Worm (Caenorhabditis elegans) whole organism, L4/young adult: ENCODE results near the gene R02D5.7.
A peak's percentile ranks its signal among the peaks of the same experiment; 100 is the strongest.

Experiments used
- W03F9.2 ChIP-seq: fragments of 150-350 bp; optimal IDR thresholded peaks from 2 replicates; lab custom pipeline; 2014; ENCODE audit warnings: missing biosample characterization, missing genetic modification characterization
- dao-5 ChIP-seq: sonication (generic microtip); optimal IDR thresholded peaks from 2 replicates; lab custom pipeline; 2016; ENCODE audit warnings: missing genotype, missing genetic modification characterization, moderate library complexity, missing compliant biosample characterization
- him-1 ChIP-seq: sonication (generic microtip); optimal IDR thresholded peaks from 2 replicates; lab custom pipeline; 2016; ENCODE audit warnings: missing genotype, missing genetic modification reagents, missing genetic modification characterization, missing compliant biosample characterization

Gene R02D5.7

DNA sequence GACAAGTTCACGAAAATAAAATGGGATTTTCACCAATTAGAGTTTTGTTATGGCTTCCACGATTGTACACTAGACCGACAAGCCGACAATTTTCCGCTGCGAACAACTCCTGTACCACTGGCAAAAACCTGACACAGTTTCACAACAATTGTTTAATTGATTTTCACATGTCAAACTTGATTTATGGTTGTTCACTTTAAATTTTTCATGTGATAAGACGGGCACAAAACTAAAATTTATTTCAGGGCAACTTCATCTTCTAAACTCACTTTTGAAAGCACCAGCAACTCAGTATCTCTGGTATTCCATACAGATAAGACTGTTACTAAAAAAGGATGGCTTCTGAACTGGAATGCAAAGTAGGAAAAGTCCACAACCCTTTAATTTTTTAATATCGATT, at the start of gene R02D5.7:
Gene R02D5.7 (minus strand): TSS at position 101 of the 400 bp plus-strand sequence.
- TF ChIP-seq W03F9.2 (tag; lab: Kevin White, UChicago), result no peak
- TF ChIP-seq dao-5 (tag; lab: Kevin White, UChicago), result no peak
- no peak for TF ChIP-seq him-1 (tag; lab: Kevin White, UChicago)

DNA sequence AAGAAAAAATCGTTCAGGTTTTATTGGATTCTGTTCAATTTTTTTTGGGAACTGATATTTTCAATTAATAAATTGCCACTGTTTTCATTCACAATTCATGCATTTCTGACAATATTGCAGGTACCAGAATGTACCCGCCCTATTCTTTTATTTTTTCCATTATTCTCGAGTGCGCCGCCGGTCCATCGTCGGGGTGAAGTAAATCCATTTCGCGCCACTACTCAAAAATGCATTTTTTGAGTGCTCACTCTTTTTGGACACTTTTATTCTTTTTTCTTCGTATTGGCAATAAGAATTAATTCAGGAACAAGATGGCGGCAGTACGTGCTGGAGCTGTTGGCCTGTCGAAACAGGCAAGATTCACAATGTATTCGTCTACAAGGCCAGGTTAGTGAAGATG, 49.5 kb upstream of the R02D5.7 start, which contains the start of gene kcnl-4:
Gene kcnl-4 (plus strand): TSS at position 301 of the 400 bp plus-strand sequence.
- TF ChIP-seq him-1 (tag; lab: Kevin White, UChicago) (no peak), dao-5 (tag; lab: Kevin White, UChicago) (no peak), W03F9.2 (tag; lab: Kevin White, UChicago) (no peak)

DNA sequence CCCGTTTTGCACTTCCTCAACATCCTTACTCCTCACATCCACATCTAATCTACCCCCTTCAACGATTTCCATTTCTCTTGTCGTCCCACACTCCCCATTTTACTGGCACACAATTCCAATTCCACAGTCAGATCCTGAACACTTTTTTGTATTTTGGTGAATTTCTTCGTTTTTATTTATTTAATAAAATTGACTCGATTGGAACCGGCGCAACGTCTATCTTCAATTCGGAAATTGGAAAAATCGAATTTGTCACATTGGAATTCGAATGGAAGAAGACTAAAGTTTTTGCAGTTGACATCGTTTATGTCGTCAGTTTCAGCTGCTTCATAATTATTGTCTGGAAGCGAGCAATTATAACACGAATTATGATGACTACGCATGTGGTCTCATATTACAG, 45.9 kb upstream of the R02D5.7 start:
- TF ChIP-seq him-1 (tag; lab: Kevin White, UChicago) (no peak), W03F9.2 (tag; lab: Kevin White, UChicago) (no peak), dao-5 (tag; lab: Kevin White, UChicago) (no peak)

DNA sequence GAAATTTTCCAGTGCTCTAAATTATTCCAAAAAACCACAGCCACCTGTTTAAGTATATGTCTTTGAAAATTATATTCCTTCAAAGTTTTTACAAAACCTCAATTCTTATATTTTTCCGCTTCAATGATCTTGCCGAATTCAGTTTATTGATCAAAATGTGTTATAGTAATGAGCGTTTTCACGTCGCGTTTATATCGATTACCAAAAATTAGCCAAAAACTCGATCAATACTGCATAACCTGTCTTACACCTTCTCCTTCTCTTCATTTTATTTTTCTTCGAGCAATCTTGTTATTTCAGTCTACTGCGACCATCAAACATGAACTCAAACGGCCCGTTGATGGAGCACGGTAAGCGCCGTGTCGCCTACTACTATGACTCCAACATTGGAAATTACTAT, 43.8 kb upstream of the R02D5.7 start, which contains the start of gene hda-1:
Gene hda-1 (plus strand): TSS at position 301 of the 400 bp plus-strand sequence.
- TF ChIP-seq dao-5 (tag; lab: Kevin White, UChicago), result no peak
- no peak for TF ChIP-seq W03F9.2 (tag; lab: Kevin White, UChicago)
- TF ChIP-seq him-1 (tag; lab: Kevin White, UChicago), result no peak

DNA sequence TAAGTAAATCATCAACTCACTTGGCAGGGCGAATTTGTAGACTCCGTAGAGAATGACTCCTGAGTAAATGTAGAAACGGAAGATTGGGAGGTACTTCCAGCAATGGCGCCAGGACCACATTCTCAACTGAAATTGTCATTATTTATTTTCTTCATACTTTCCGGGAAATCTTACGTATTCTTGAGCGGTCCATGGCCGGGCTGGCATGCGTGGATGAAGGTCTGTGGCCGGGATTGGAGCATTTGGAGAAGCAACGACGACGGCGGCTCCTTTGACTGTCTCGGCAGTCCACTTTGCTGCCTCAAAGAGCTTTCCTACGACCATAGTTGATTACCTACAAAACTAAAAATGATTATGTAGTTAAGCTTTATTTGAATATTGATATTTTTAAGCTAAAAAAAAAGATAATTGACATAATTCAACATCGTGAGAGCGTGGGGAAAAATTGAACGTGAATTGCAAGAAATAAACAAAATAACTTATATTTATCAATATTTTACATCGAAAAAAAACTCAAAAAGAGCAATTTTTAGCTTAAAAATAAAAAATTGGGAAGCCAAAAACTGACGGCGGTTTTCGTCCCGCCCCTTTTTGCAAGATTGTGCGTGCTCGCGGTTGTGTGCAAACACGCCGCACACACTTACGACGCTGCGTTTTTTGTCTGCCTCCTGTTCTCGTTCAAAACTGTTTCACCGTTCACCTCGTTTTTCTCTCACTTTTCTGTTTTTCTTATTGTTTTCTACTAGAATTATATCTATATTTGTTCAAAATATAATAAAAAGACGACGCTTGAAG, 42.7 kb upstream of the R02D5.7 start, which contains the start of gene ril-1:
Gene ril-1 (minus strand): TSS at position 342 of the 795 bp plus-strand sequence.
- TF ChIP-seq W03F9.2 (tag; lab: Kevin White, UChicago), result peak; percentile 50
- no peak for TF ChIP-seq dao-5 (tag; lab: Kevin White, UChicago)

DNA sequence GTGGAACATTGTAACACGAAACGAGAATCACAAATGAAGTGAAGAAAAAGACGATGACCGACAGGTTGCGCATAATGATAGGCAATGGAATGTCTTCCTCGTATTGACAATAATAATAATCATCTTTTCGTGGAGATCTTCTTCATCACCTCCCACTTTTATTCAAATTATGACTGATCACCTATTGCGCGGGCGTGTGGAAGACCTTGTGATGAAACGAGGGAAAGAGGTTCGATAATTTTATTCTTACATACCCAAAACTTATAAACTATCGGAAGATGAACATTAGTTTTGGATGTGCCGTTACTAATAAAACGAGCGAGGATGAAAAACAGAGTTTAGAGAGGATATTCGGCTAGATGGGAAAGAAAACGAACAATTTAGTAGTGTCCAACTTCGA, 41.8 kb upstream of the R02D5.7 start, which contains the start of gene C53A5.2:
Gene C53A5.2 (minus strand): TSS at position 101 of the 400 bp plus-strand sequence.
- TF ChIP-seq him-1 (tag; lab: Kevin White, UChicago) (no peak), W03F9.2 (tag; lab: Kevin White, UChicago) (no peak), dao-5 (tag; lab: Kevin White, UChicago) (no peak)

DNA sequence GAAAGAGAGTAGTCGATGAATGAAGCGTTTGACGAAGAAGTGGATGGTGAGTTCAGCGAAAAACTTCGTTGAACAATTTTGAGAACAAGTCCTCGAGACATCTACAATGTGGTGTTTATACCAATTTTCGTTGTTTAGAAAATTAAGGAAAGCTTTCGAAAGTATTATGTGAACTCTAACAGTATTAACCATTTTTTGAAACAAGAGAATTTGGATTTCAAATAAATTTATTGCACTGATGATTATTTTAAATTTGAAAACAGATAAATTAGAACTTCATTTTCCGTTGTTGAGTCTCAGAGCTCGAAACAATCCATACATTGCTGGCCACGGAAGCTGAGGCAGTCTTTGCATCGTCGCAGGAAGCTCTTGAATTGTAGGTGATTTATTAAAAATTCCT, 41.2 kb upstream of the R02D5.7 start, which contains the start of gene C53A5.16:
Gene C53A5.16 (minus strand): TSS at position 101 of the 400 bp plus-strand sequence.
- TF ChIP-seq dao-5 (tag; lab: Kevin White, UChicago), result no peak
- no peak for TF ChIP-seq W03F9.2 (tag; lab: Kevin White, UChicago)
- TF ChIP-seq him-1 (tag; lab: Kevin White, UChicago), result no peak

DNA sequence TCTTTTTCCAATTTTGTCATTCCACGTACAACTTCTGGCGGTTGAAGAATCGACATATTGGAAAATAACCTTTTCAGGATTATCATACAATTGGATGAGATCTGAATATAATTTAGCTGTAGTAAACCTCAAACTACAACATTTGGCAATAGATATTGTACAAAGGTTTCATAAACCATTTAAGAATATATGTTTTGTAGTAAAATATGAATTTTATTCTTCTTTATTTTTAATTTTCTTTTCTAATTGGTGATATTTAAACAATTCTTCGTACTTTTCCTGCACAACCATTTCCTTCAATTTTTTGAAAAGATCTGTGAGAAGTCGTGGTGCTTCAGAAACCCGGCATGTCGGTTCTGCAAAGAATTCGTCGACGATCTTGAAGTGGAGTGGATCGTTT, 39.7 kb upstream of the R02D5.7 start, which contains the start of gene C53A5.17:
Gene C53A5.17 (minus strand): TSS at position 101 of the 400 bp plus-strand sequence.
- TF ChIP-seq W03F9.2 (tag; lab: Kevin White, UChicago) (no peak), him-1 (tag; lab: Kevin White, UChicago) (no peak), dao-5 (tag; lab: Kevin White, UChicago) (no peak)

DNA sequence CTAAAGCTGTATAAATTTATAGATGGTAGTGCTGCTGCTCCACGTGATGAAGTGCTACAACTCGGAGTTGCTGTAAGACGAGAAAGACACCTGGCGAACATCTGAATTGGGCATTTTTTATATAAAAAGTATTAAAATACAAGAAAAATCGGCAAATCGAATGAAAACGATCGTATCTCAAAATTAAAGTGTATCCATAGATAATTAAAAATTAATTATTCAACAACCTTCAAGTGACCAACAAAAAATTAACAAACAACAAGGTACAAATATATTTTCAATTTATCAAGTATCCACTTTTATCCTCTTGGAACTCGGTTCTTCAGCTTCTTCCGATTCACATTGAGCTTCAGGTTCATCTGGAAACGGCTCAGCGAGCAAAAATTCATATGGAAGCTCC, 38.0 kb upstream of the R02D5.7 start, which contains the start of gene R02D5.8:
Gene R02D5.8 (minus strand): TSS at position 101 of the 400 bp plus-strand sequence.
- TF ChIP-seq him-1 (tag; lab: Kevin White, UChicago) (no peak), W03F9.2 (tag; lab: Kevin White, UChicago) (no peak), dao-5 (tag; lab: Kevin White, UChicago) (no peak)

DNA sequence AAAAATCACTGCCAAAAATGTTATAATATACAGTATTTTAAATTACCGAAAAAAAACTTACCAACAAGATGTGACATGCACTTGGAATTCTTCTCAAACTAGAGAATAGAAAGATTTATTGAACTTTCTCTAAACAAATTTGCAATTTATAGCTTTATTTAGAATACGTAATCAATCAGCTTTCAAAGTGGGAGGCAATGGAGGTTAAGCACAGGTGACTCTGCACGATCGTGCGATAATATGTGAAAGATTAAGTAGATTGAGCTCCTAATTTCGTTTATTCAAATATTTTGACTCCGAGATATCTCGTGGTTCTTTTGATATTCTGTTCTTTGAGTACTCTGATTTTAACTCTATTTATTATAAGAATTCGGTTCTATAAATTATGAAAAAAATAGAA, 36.7 kb upstream of the R02D5.7 start, which contains the start of gene R02D5.6:
Gene R02D5.6 (minus strand): TSS at position 101 of the 400 bp plus-strand sequence.
- TF ChIP-seq him-1 (tag; lab: Kevin White, UChicago) (no peak), dao-5 (tag; lab: Kevin White, UChicago) (no peak), W03F9.2 (tag; lab: Kevin White, UChicago) (no peak)

DNA sequence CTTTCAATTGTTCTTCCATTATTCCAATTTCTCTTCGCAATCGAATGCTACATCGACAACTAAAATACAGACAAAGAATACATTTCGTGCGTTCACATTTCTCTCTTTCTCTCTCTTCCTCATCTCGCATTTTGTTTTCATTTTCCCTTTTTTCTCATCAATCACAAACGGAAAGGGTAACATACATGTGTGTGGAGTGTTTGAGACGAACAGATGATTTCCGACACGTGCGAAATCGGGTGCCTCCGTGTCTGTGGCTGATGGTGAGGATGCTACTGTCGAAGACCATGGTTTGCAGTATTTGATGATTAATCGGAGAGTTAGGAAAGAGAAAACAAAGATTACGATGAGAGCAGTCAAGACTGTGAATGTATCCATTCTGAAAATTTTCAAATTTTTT, 29.4 kb upstream of the R02D5.7 start, which contains the start of gene R02D5.9:
Gene R02D5.9 (minus strand): TSS at position 378 of the 400 bp plus-strand sequence.
- TF ChIP-seq dao-5 (tag; lab: Kevin White, UChicago), result no peak
- no peak for TF ChIP-seq W03F9.2 (tag; lab: Kevin White, UChicago)
- TF ChIP-seq him-1 (tag; lab: Kevin White, UChicago), result no peak

DNA sequence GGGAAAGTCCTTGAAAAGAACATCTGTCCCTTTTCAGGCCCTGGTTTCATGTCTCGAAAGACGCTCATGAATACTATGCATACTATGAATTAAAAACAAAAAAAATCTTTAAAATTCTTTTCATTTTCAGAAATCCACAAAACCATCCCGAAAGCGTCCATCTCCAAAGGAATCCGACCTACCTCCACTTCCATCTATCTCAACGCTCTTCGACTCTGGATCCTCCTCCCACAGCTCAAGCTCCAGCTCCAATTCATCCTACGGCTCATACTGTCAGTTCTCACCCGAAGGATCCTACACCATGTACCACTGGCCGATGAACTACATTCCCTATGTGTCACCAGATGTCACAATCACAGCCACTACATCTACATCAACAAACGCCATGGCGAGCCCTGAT, 27.3 kb upstream of the R02D5.7 start:
- TF ChIP-seq him-1 (tag; lab: Kevin White, UChicago) (no peak), dao-5 (tag; lab: Kevin White, UChicago) (no peak), W03F9.2 (tag; lab: Kevin White, UChicago) (no peak)

DNA sequence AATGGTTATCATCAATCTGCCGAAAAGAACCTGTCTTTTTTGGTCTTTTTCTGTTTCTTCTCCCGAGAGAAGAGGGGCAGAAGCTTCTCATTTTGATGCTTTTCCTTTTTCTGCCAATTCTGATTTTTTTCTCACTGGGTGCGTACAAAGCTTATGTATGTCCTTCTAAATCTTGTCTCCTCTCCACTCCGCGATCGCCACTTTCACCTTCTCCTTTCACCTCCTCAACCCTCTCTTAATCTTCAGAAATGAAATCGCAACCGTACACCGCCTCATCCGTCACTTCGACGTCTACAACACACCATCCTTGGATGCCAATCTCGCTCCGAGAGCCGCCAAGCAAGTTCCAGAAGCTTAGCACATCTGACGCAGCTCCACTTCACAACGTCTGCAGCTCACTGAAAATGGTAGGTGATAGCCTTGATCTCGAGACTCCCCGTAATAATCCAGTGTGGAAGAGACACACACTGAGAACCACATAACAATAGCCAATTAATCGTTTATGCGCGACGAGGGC, 26.8 kb upstream of the R02D5.7 start, which contains the start of gene R02D5.1:
Gene R02D5.1 (plus strand): TSS at position 245 of the 517 bp plus-strand sequence.
- TF ChIP-seq him-1 (tag; lab: Kevin White, UChicago), result no peak
- no peak for TF ChIP-seq W03F9.2 (tag; lab: Kevin White, UChicago)
- TF ChIP-seq dao-5 (tag; lab: Kevin White, UChicago), result no peak
